Fruit fly (Drosophila melanogaster): Measurements from ENCODE around the gene Herp.

Herp gene

dm6 chr2L:7811249-7812002 is 11.6 kb upstream of the Herp start, which contains the start of gene LanB1 (continued):
- TF ChIP-seq stwl (tag; optimal IDR thresholded peaks at IDR 0.05): peak; percentile 58
- TF ChIP-seq Dek (tag; optimal IDR thresholded peaks at IDR 0.05): no peak
- no peak for TF ChIP-seq CG31224 (GFP tag; IDR thresholded peaks at IDR 0.05)
- TF ChIP-seq hbn (GFP tag; IDR thresholded peaks at IDR 0.05; ENCODE audit: partially characterized antibody): peak; percentile 42
- TF ChIP-seq exex (tag; optimal IDR thresholded peaks at IDR 0.05): no peak
- TF ChIP-seq Max (GFP tag; optimal IDR thresholded peaks at IDR 0.05): no peak
- TF ChIP-seq CHES-1-like (GFP tag; optimal IDR thresholded peaks at IDR 0.05): peak; percentile 11
- no peak for TF ChIP-seq CG9932 (GFP tag; IDR thresholded peaks at IDR 0.05)
- TF ChIP-seq Neu2 (GFP tag; optimal IDR thresholded peaks at IDR 0.05; ENCODE audit: borderline replicate concordance): no peak
- no peak for TF ChIP-seq dan (GFP tag; IDR thresholded peaks at IDR 0.05)
- TF ChIP-seq CG11723 (GFP tag; optimal IDR thresholded peaks at IDR 0.05): no peak
- no peak for TF ChIP-seq CG9797 (GFP tag; optimal IDR thresholded peaks at IDR 0.05)
- no peak; the same call in 2 of the 3 replicates for TF ChIP-seq knrl (GFP tag; IDR thresholded peaks at IDR 0.05; ENCODE audit: partially characterized antibody)
- TF ChIP-seq CG1832 (GFP tag; optimal IDR thresholded peaks at IDR 0.05): peak; percentile 55
- TF ChIP-seq CG3163 (GFP tag; optimal IDR thresholded peaks at IDR 0.05): no peak
- no peak for TF ChIP-seq emc (GFP tag; optimal IDR thresholded peaks at IDR 0.05)
- no peak for TF ChIP-seq repo (GFP tag; optimal IDR thresholded peaks at IDR 0.05)
- TF ChIP-seq CG6854 (GFP tag; optimal IDR thresholded peaks at IDR 0.05): no peak
- no peak for TF ChIP-seq CG10959 (GFP tag; IDR thresholded peaks at IDR 0.05)
- TF ChIP-seq MBD-R2 (GFP tag; IDR thresholded peaks at IDR 0.05): no peak
- no peak for TF ChIP-seq schlank (tag; optimal IDR thresholded peaks at IDR 0.05)
- no peak for TF ChIP-seq CG1647 (GFP tag; optimal IDR thresholded peaks at IDR 0.05)
- peak; percentile 31 for TF ChIP-seq Side (GFP tag; optimal IDR thresholded peaks at IDR 0.05)
- no peak for TF ChIP-seq wor (GFP tag; IDR thresholded peaks at IDR 0.05)
- no peak for TF ChIP-seq CG6689 (GFP tag; IDR thresholded peaks at IDR 0.05)
- no peak for TF ChIP-seq NfI (GFP tag; optimal IDR thresholded peaks at IDR 0.05)
- TF ChIP-seq Dfd (GFP tag; optimal IDR thresholded peaks at IDR 0.05): no peak
- no peak for TF ChIP-seq Xrp1 (GFP tag; IDR thresholded peaks at IDR 0.05)
- peak; percentile 60; the same call in 2 of the 3 replicates for TF ChIP-seq z (GFP tag; IDR thresholded peaks at IDR 0.05)
- peak; percentile 60; the same call in 1 of the 2 replicates for TF ChIP-seq rib (GFP tag; IDR thresholded peaks at IDR 0.05)
- TF ChIP-seq croc (GFP tag; conservative IDR thresholded peaks at IDR 0.05): no peak
- peak; percentile 59 for TF ChIP-seq BEAF-32 (GFP tag; optimal IDR thresholded peaks at IDR 0.05)
- TF ChIP-seq ttk (GFP tag; IDR thresholded peaks at IDR 0.05): no peak
- TF ChIP-seq Atf-2 (GFP tag; optimal IDR thresholded peaks at IDR 0.05): no peak
- no peak for TF ChIP-seq lmd (GFP tag; IDR thresholded peaks at IDR 0.05)
- no peak for TF ChIP-seq org-1 (GFP tag; optimal IDR thresholded peaks at IDR 0.05)
- peak; percentile 80 for TF ChIP-seq HLHmδ (GFP tag; optimal IDR thresholded peaks at IDR 0.05)
- peak; percentile 53; the same call in 1 of the 4 replicates for TF ChIP-seq Dll (GFP tag; IDR thresholded peaks at IDR 0.05; ENCODE audit: partially characterized antibody)
- TF ChIP-seq cas (GFP tag; IDR thresholded peaks at IDR 0.05): no peak
- no peak for TF ChIP-seq tin (GFP tag; optimal IDR thresholded peaks at IDR 0.05)
- no peak for TF ChIP-seq CG10543 (GFP tag; optimal IDR thresholded peaks at IDR 0.05)
- TF ChIP-seq CG9437 (GFP tag; optimal IDR thresholded peaks at IDR 0.05): no peak
- peak; percentile 43 for TF ChIP-seq Dp (GFP tag; optimal IDR thresholded peaks at IDR 0.05)
- TF ChIP-seq CG3407 (GFP tag; optimal IDR thresholded peaks at IDR 0.05): no peak
- no peak for TF ChIP-seq pb (GFP tag; optimal IDR thresholded peaks at IDR 0.05)
- no peak for TF ChIP-seq shn (GFP tag; optimal IDR thresholded peaks at IDR 0.05)
- TF ChIP-seq CG14710 (tag; optimal IDR thresholded peaks at IDR 0.05): no peak
- TF ChIP-seq HHEX (GFP tag; optimal IDR thresholded peaks at IDR 0.05): no peak
- TF ChIP-seq CG9727 (GFP tag; optimal IDR thresholded peaks at IDR 0.05): no peak
- TF ChIP-seq CG1529 (GFP tag; optimal IDR thresholded peaks at IDR 0.05): no peak
